Fruit fly (Drosophila melanogaster) whole organism, embryonic: ENCODE measurements around the gene CaMKI.

Experiments used
- Aef1 ChIP-seq: fragments of 200-800 bp; sonication (Bioruptor generic); IDR thresholded peaks from 3 replicates; pipeline ENCODE4 v1.3.6; 2022; ENCODE audit warnings: missing biosample characterization, missing genetic modification characterization
- Atf3 ChIP-seq: fragments of 200-800 bp; sonication (Bioruptor generic); optimal IDR thresholded peaks from 3 replicates; lab custom pipeline; 2016; ENCODE audit warnings: missing biosample characterization, missing genetic modification characterization
- Bgb ChIP-seq: fragments of 200-800 bp; sonication (Bioruptor generic); IDR thresholded peaks from 2 replicates; pipeline ENCODE4 v1.3.6; 2022; ENCODE audit warnings: missing biosample characterization, missing genetic modification characterization; ENCODE audit not compliant: partially characterized antibody
- BtbVII ChIP-seq: fragments of 200-800 bp; sonication (Bioruptor generic); optimal IDR thresholded peaks from 3 replicates; lab custom pipeline; 2017; ENCODE audit warnings: missing biosample characterization, mild to moderate bottlenecking, missing genetic modification characterization
- CG10267 ChIP-seq: fragments of 200-800 bp; sonication (Bioruptor generic); optimal IDR thresholded peaks from 2 replicates; lab custom pipeline; 2018; ENCODE audit warnings: missing biosample characterization, mild to moderate bottlenecking, missing genetic modification characterization, moderate library complexity
- CG10274 ChIP-seq: fragments of 200-800 bp; sonication (Bioruptor generic); optimal IDR thresholded peaks from 3 replicates; lab custom pipeline; 2017; ENCODE audit warnings: missing biosample characterization, mild to moderate bottlenecking, missing genetic modification characterization
- CG10543 ChIP-seq: fragments of 200-800 bp; sonication (Bioruptor generic); optimal IDR thresholded peaks from 3 replicates; lab custom pipeline; 2017; ENCODE audit warnings: missing biosample characterization, mild to moderate bottlenecking, missing genetic modification characterization, moderate library complexity
- CG11456 ChIP-seq: fragments of 200-800 bp; sonication (Bioruptor generic); IDR thresholded peaks from 3 replicates; pipeline ENCODE4 v1.3.6; 2022; ENCODE audit warnings: missing biosample characterization, missing genetic modification characterization
- CG11723 ChIP-seq: fragments of 200-800 bp; sonication (Bioruptor generic); optimal IDR thresholded peaks from 2 replicates; lab custom pipeline; 2017; ENCODE audit warnings: missing biosample characterization, mild to moderate bottlenecking, missing genetic modification characterization
- CG1233 ChIP-seq: fragments of 200-800 bp; sonication (Bioruptor generic); optimal IDR thresholded peaks from 4 replicates; lab custom pipeline; 2018; ENCODE audit warnings: missing biosample characterization, mild to moderate bottlenecking, missing genetic modification characterization
- CG14667 ChIP-seq: fragments of 200-800 bp; sonication (Bioruptor generic); IDR thresholded peaks from 2 replicates; pipeline ENCODE4 v1.3.6; 2022; ENCODE audit warnings: missing biosample characterization, missing genetic modification characterization
- CG14860 ChIP-seq: fragments of 200-800 bp; sonication (Bioruptor generic); IDR thresholded peaks from 3 replicates; pipeline ENCODE4 v1.3.6; 2022; ENCODE audit warnings: missing biosample characterization, missing genetic modification characterization; ENCODE audit not compliant: partially characterized antibody
- CG15514 ChIP-seq: fragments of 200-800 bp; sonication (Bioruptor generic); optimal IDR thresholded peaks from 3 replicates; lab custom pipeline; 2017; ENCODE audit warnings: missing biosample characterization, missing genetic modification characterization, mild to moderate bottlenecking, moderate library complexity, missing genetic modification reagents
- CG1603 ChIP-seq: fragments of 200-800 bp; sonication (Bioruptor generic); optimal IDR thresholded peaks from 2 replicates; lab custom pipeline; 2019; ENCODE audit warnings: missing biosample characterization, mild to moderate bottlenecking, missing genetic modification characterization, moderate library complexity
- CG2116 ChIP-seq: fragments of 200-800 bp; sonication (Bioruptor generic); optimal IDR thresholded peaks from 3 replicates; lab custom pipeline; 2018; ENCODE audit warnings: missing biosample characterization, mild to moderate bottlenecking, missing genetic modification characterization
- CG30020 ChIP-seq: fragments of 200-800 bp; optimal IDR thresholded peaks from 2 replicates; lab custom pipeline; 2019; ENCODE audit warnings: missing biosample characterization, mild to moderate bottlenecking, missing genetic modification characterization, moderate library complexity
- CG31365 ChIP-seq: fragments of 200-800 bp; sonication (Bioruptor generic); optimal IDR thresholded peaks from 2 replicates; lab custom pipeline; 2018; ENCODE audit warnings: missing biosample characterization, mild to moderate bottlenecking, missing genetic modification characterization
- CG33213 ChIP-seq: fragments of 200-800 bp; sonication (Bioruptor generic); optimal IDR thresholded peaks from 3 replicates; lab custom pipeline; 2016; ENCODE audit warnings: missing biosample characterization, missing genetic modification characterization
- CG4854 ChIP-seq: fragments of 200-800 bp; sonication (Bioruptor generic); optimal IDR thresholded peaks from 2 replicates; lab custom pipeline; 2016; ENCODE audit warnings: missing biosample characterization, missing genetic modification characterization, inconsistent platforms
- CG7928 ChIP-seq: fragments of 200-800 bp; sonication (Bioruptor generic); optimal IDR thresholded peaks from 2 replicates; lab custom pipeline; 2017; ENCODE audit warnings: missing biosample characterization, mild to moderate bottlenecking, missing genetic modification characterization
- CG8924 ChIP-seq: fragments of 200-800 bp; optimal IDR thresholded peaks from 3 replicates; lab custom pipeline; 2019; ENCODE audit warnings: missing biosample characterization, mild to moderate bottlenecking, missing genetic modification characterization, moderate library complexity
- CG9727 ChIP-seq: fragments of 200-800 bp; sonication (Bioruptor generic); optimal IDR thresholded peaks from 3 replicates; lab custom pipeline; 2017; ENCODE audit warnings: missing biosample characterization, mild to moderate bottlenecking, missing genetic modification characterization
- CrebB ChIP-seq: fragments of 200-800 bp; sonication (Bioruptor generic); optimal IDR thresholded peaks from 3 replicates; lab custom pipeline; 2018; ENCODE audit warnings: missing biosample characterization, mild to moderate bottlenecking, missing genetic modification characterization
- Doc3 ChIP-seq: fragments of 200-800 bp; sonication (Bioruptor generic); IDR thresholded peaks from 3 replicates; pipeline ENCODE4 v1.3.6; 2022; ENCODE audit warnings: missing biosample characterization, missing genetic modification characterization; ENCODE audit not compliant: partially characterized antibody
- Eip74EF ChIP-seq, 2 experiments: fragments of 200-800 bp in 1 of 2; fragments of >200 bp in 1 of 2; sonication (Bioruptor generic) in 1 of 2; optimal IDR thresholded peaks; 2 replicates each; lab custom pipeline; 2017 to 2019; ENCODE audit warnings: missing biosample characterization in 2 of 2, missing genetic modification characterization in 2 of 2, mild to moderate bottlenecking in 1 of 2, moderate library complexity in 1 of 2
- Elba2 ChIP-seq: fragments of 200-800 bp; sonication (Bioruptor generic); optimal IDR thresholded peaks from 3 replicates; lab custom pipeline; 2016; ENCODE audit warnings: missing biosample characterization, missing genetic modification characterization
- Mes4 ChIP-seq: fragments of 200-800 bp; sonication (Bioruptor generic); optimal IDR thresholded peaks from 2 replicates; lab custom pipeline; 2016; ENCODE audit warnings: missing biosample characterization, missing genetic modification characterization
- Scr ChIP-seq: fragments of 200-800 bp; sonication (Bioruptor generic); IDR thresholded peaks from 2 replicates; pipeline ENCODE4 v1.3.6; 2022; ENCODE audit warnings: missing biosample characterization, missing genetic modification characterization; ENCODE audit not compliant: partially characterized antibody
- Sox100B ChIP-seq: fragments of 200-800 bp; sonication (Bioruptor generic); optimal IDR thresholded peaks from 3 replicates; lab custom pipeline; 2018; ENCODE audit warnings: missing biosample characterization, mild to moderate bottlenecking, missing genetic modification characterization
- Sry-β ChIP-seq: fragments of 200-800 bp; sonication (Bioruptor generic); optimal IDR thresholded peaks from 2 replicates; lab custom pipeline; 2018; ENCODE audit warnings: missing biosample characterization, mild to moderate bottlenecking, missing genetic modification characterization, moderate library complexity
- Sry-δ ChIP-seq: fragments of 200-800 bp; sonication (Bioruptor generic); optimal IDR thresholded peaks from 2 replicates; lab custom pipeline; 2016; ENCODE audit warnings: missing biosample characterization, missing genetic modification characterization
- Trl ChIP-seq, 3 experiments: fragments of >200 bp in 2 of 3; fragments of 200-800 bp in 1 of 3; sonication (Bioruptor generic) in 1 of 3; optimal IDR thresholded peaks; 2 replicates in 1 of 3; 3 replicates in 2 of 3; lab custom pipeline; 2016 to 2017; ENCODE audit warnings: missing biosample characterization in 1 of 3, missing genetic modification characterization in 1 of 3
- Vsx1 ChIP-seq: fragments of 200-800 bp; sonication (Bioruptor generic); optimal IDR thresholded peaks from 2 replicates; lab custom pipeline; 2017; ENCODE audit warnings: missing biosample characterization, mild to moderate bottlenecking, missing genetic modification characterization, missing genetic modification reagents
- abd-A ChIP-seq: fragments of 200-800 bp; sonication (Bioruptor generic); optimal IDR thresholded peaks from 3 replicates; lab custom pipeline; 2019; ENCODE audit warnings: missing biosample characterization, mild to moderate bottlenecking, missing genetic modification characterization, moderate library complexity
- al ChIP-seq: fragments of 200-800 bp; sonication (Bioruptor generic); IDR thresholded peaks from 2 replicates; pipeline ENCODE4 v1.3.6; 2022; ENCODE audit warnings: missing biosample characterization, missing genetic modification characterization
- ci ChIP-seq: fragments of 200-800 bp; sonication (Bioruptor generic); IDR thresholded peaks from 3 replicates; pipeline ENCODE4 v1.3.6; 2022; ENCODE audit warnings: missing biosample characterization, missing genetic modification characterization
- en ChIP-seq: fragments of 200-800 bp; sonication (Bioruptor generic); optimal IDR thresholded peaks from 2 replicates; lab custom pipeline; 2016; ENCODE audit warnings: missing biosample characterization, missing genetic modification characterization
- gsb-n ChIP-seq: fragments of 200-800 bp; sonication (Bioruptor generic); optimal IDR thresholded peaks from 3 replicates; lab custom pipeline; 2018; ENCODE audit warnings: missing biosample characterization, mild to moderate bottlenecking, missing genetic modification characterization
- hbn ChIP-seq: fragments of 200-800 bp; sonication (Bioruptor generic); IDR thresholded peaks from 2 replicates; pipeline ENCODE4 v1.3.6; 2022; ENCODE audit warnings: missing biosample characterization, missing genetic modification characterization; ENCODE audit not compliant: partially characterized antibody
- knrl ChIP-seq: fragments of 200-800 bp; sonication (Bioruptor generic); IDR thresholded peaks from 3 replicates; pipeline ENCODE4 v1.3.6; 2022; ENCODE audit warnings: missing biosample characterization, missing genetic modification characterization; ENCODE audit not compliant: partially characterized antibody
- ro ChIP-seq: fragments of 200-800 bp; sonication (Bioruptor generic); IDR thresholded peaks from 2 replicates; pipeline ENCODE4 v1.3.6; 2022; ENCODE audit warnings: missing biosample characterization, missing genetic modification characterization
- sens ChIP-seq: fragments of 200-800 bp; sonication (Bioruptor generic); peaks from one replicate; lab custom pipeline; 2016; ENCODE audit warnings: missing biosample characterization, missing genetic modification characterization
- slbo ChIP-seq: fragments of 200-800 bp; sonication (Bioruptor generic); IDR thresholded peaks from 2 replicates; pipeline ENCODE4 v1.3.6; 2022; ENCODE audit warnings: missing biosample characterization, missing genetic modification characterization
- sna ChIP-seq: fragments of 200-800 bp; sonication (Bioruptor generic); IDR thresholded peaks from 2 replicates; pipeline ENCODE4 v1.3.6; 2022; ENCODE audit warnings: missing biosample characterization, missing genetic modification characterization; ENCODE audit not compliant: partially characterized antibody
- tin ChIP-seq: fragments of 200-800 bp; sonication (Bioruptor generic); optimal IDR thresholded peaks from 3 replicates; lab custom pipeline; 2016; ENCODE audit warnings: missing biosample characterization, missing genetic modification characterization
- tna ChIP-seq: fragments of 200-800 bp; sonication (Bioruptor generic); IDR thresholded peaks from 2 replicates; pipeline ENCODE4 v1.3.6; 2022; ENCODE audit warnings: missing biosample characterization, missing genetic modification characterization; ENCODE audit not compliant: partially characterized antibody
- unc-4 ChIP-seq: fragments of 200-800 bp; sonication (Bioruptor generic); IDR thresholded peaks from 2 replicates; pipeline ENCODE4 v1.3.6; 2022; ENCODE audit warnings: missing biosample characterization, missing genetic modification characterization; ENCODE audit not compliant: partially characterized antibody
- usp ChIP-seq: fragments of >200 bp; optimal IDR thresholded peaks from 2 replicates; lab custom pipeline; 2017; ENCODE audit warnings: missing biosample characterization, missing genetic modification characterization
- vnd ChIP-seq: fragments of 200-800 bp; sonication (Bioruptor generic); IDR thresholded peaks from 3 replicates; pipeline ENCODE4 v1.3.6; 2022; ENCODE audit warnings: missing biosample characterization, missing genetic modification characterization; ENCODE audit not compliant: partially characterized antibody

CaMKI gene

DNA sequence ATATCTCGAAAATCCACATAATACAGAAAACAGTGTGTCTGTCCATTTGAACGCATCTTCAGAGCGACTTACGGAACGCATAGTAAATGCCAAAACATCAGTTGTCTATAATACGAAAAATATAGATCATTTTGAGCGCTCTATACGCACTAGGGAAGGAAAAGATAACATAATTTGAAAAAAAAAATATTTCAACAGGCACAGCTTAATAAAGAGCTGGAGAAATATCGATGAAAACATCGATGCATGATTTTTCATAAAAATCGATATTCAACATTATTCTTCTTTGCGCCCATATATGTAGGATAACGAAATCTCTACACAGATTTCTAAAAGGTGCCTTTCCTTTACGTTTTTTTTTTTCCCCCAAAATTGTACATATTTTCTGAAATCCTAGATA lies 36.4 kb downstream of the CaMKI start (continued):
- TF ChIP-seq CG10274 (GFP tag; lab: Kevin White, UChicago) (no peak), tin (GFP tag; lab: Kevin White, UChicago) (no peak), Eip74EF (GFP tag; optimal IDR thresholded peaks at IDR 0.05; lab: Kevin White, UChicago) (no peak), CG15514 (no peak), vnd (GFP tag; lab: Robert Waterston, UW) (peak; percentile 57; the same call in 1 of the 3 replicates), Sox100B (no peak), CG9727 (GFP tag; lab: Kevin White, UChicago) (no peak), CG1233 (GFP tag; lab: Kevin White, UChicago) (no peak), CG14860 (GFP tag; lab: Robert Waterston, UW) (peak; percentile 60; the same call in 2 of the 3 replicates), CrebB (no peak), Sry-β (GFP tag; lab: Kevin White, UChicago) (no peak), CG2116 (GFP tag; lab: Kevin White, UChicago) (peak; percentile 37), CG7928 (no peak), Atf3 (GFP tag; lab: Kevin White, UChicago) (no peak), Scr (GFP tag; lab: Robert Waterston, UW) (peak; percentile 80), CG31365 (tag; lab: Kevin White, UChicago) (no peak), sens (GFP tag; lab: Kevin White, UChicago) (no peak), CG8924 (tag; lab: Kevin White, UChicago) (no peak), ci (GFP tag; lab: Robert Waterston, UW) (no peak), CG30020 (no peak), CG11723 (no peak), CG11456 (GFP tag; lab: Robert Waterston, UW) (no peak), hbn (GFP tag; lab: Robert Waterston, UW) (peak; percentile 40; the same call in 1 of the 2 replicates), Sry-δ (GFP tag; lab: Kevin White, UChicago) (peak; percentile 74), BtbVII (GFP tag; lab: Kevin White, UChicago) (no peak), al (GFP tag; lab: Robert Waterston, UW) (no peak), ro (GFP tag; lab: Robert Waterston, UW) (no peak), abd-A (tag; lab: Kevin White, UChicago) (no peak), Aef1 (GFP tag; lab: Robert Waterston, UW) (no peak), CG4854 (GFP tag; lab: Kevin White, UChicago) (no peak), CG33213 (GFP tag; lab: Kevin White, UChicago) (no peak), tna (GFP tag; lab: Robert Waterston, UW) (peak; percentile 66), CG10267 (tag; lab: Kevin White, UChicago) (no peak), CG14667 (GFP tag; lab: Robert Waterston, UW) (no peak), usp (GFP tag; lab: Kevin White, UChicago) (no peak), gsb-n (tag; lab: Kevin White, UChicago) (no peak), en (GFP tag; lab: Kevin White, UChicago) (no peak), Vsx1 (GFP tag; lab: Kevin White, UChicago) (no peak), Elba2 (GFP tag; lab: Kevin White, UChicago) (no peak), Mes4 (GFP tag; lab: Kevin White, UChicago) (no peak), Doc3 (GFP tag; lab: Robert Waterston, UW) (peak; percentile 36; the same call in 1 of the 3 replicates), Trl (optimal IDR thresholded peaks at IDR 0.05; lab: Kevin White, UChicago) (no peak), Trl (GFP tag; optimal IDR thresholded peaks at IDR 0.05; lab: Kevin White, UChicago) (no peak), slbo (GFP tag; lab: Robert Waterston, UW) (no peak), CG10543 (no peak), unc-4 (GFP tag; lab: Robert Waterston, UW) (no peak; the same call in 1 of the 2 replicates), sna (GFP tag; lab: Robert Waterston, UW) (0 out of 2 replicates have a peak, but pooled peaks have one; percentile 34), CG1603 (tag; lab: Kevin White, UChicago) (peak; percentile 1), Bgb (peak; percentile 74), knrl (peak; percentile 73)
